Worm (Caenorhabditis elegans) whole organism, L4 larva: ENCODE measurements around the gene W06H8.6.

Experiments
- D1046.2 ChIP-seq: fragments of 200-800 bp; sonication (Bioruptor generic); IDR thresholded peaks from 2 replicates; pipeline ENCODE4 v1.3.6; 2022; ENCODE audit warnings: missing genetic modification characterization, missing compliant biosample characterization
- F37D6.2 ChIP-seq: sonication (generic microtip); optimal IDR thresholded peaks from 2 replicates; lab custom pipeline; 2016; ENCODE audit warnings: mild to moderate bottlenecking, missing genetic modification characterization, missing compliant biosample characterization
- R02D3.7 ChIP-seq: fragments of 150-350 bp; sonication (generic microtip); optimal IDR thresholded peaks from 3 replicates; lab custom pipeline; 2014; ENCODE audit warnings: missing biosample characterization, missing genetic modification characterization
- T26A8.4 ChIP-seq: fragments of 200-800 bp; sonication (Bioruptor generic); IDR thresholded peaks from 2 replicates; pipeline ENCODE4 v1.3.6; 2022; ENCODE audit warnings: missing genetic modification characterization, missing compliant biosample characterization
- Y5F2A.4 ChIP-seq: fragments of 200-800 bp; sonication (Bioruptor generic); optimal IDR thresholded peaks from 2 replicates; lab custom pipeline; 2018; ENCODE audit warnings: mild to moderate bottlenecking, missing genetic modification characterization, missing compliant biosample characterization
- aha-1 ChIP-seq: fragments of 150-350 bp; peaks from one replicate; lab custom pipeline; 2014; ENCODE audit warnings: missing biosample characterization, missing genetic modification characterization
- aly-2 ChIP-seq: sonication (generic microtip); optimal IDR thresholded peaks from 2 replicates; lab custom pipeline; 2018; ENCODE audit warnings: missing biosample characterization, missing genetic modification characterization
- ama-1 ChIP-seq: fragments of 150-350 bp; optimal IDR thresholded peaks from 2 replicates; lab custom pipeline; 2014; ENCODE audit warnings: inconsistent platforms, mixed read lengths
- attf-4 ChIP-seq: sonication (generic microtip); optimal IDR thresholded peaks from 3 replicates; lab custom pipeline; 2017; ENCODE audit warnings: missing biosample characterization, missing genetic modification characterization
- ceh-20 ChIP-seq: fragments of 200-800 bp; sonication (Bioruptor generic); IDR thresholded peaks from 2 replicates; pipeline ENCODE4 v1.3.6; 2022; ENCODE audit warnings: missing genetic modification reagents, missing genetic modification characterization, missing compliant biosample characterization
- ceh-28 ChIP-seq: fragments of 150-350 bp; optimal IDR thresholded peaks from 2 replicates; lab custom pipeline; 2014; ENCODE audit warnings: missing biosample characterization, missing genetic modification reagents, missing genetic modification characterization
- ceh-44 ChIP-seq: fragments of 200-800 bp; sonication (Bioruptor generic); IDR thresholded peaks from 2 replicates; pipeline ENCODE4 v1.3.6; 2022; ENCODE audit warnings: missing genetic modification reagents, missing genetic modification characterization, missing compliant biosample characterization
- ces-1 ChIP-seq: fragments of 150-350 bp; sonication (generic microtip); optimal IDR thresholded peaks from 4 replicates; lab custom pipeline; 2014; ENCODE audit warnings: missing biosample characterization, missing genetic modification reagents, missing genetic modification characterization
- ctbp-1 ChIP-seq: fragments of 200-800 bp; sonication (Bioruptor generic); IDR thresholded peaks from 2 replicates; pipeline ENCODE4 v1.3.6; 2022; ENCODE audit warnings: missing genetic modification reagents, missing genetic modification characterization, missing compliant biosample characterization
- daf-16 ChIP-seq, 3 experiments: sonication (generic microtip); optimal IDR thresholded peaks; 2 replicates each; lab custom pipeline; 2016 to 2017; ENCODE audit warnings: missing genetic modification characterization in 3 of 3, missing genetic modification reagents in 3 of 3, mild to moderate bottlenecking in 2 of 3, missing compliant biosample characterization in 2 of 3, missing biosample characterization in 1 of 3, moderate library complexity in 1 of 3
- daf-8 ChIP-seq: fragments of 200-800 bp; sonication (Bioruptor generic); IDR thresholded peaks from 2 replicates; pipeline ENCODE4 v1.3.6; 2022; ENCODE audit warnings: missing genetic modification characterization, missing compliant biosample characterization
- dmd-6 ChIP-seq: fragments of 200-800 bp; sonication (Bioruptor generic); IDR thresholded peaks from 2 replicates; pipeline ENCODE4 v1.3.6; 2022; ENCODE audit warnings: missing genetic modification reagents, missing genetic modification characterization, missing compliant biosample characterization
- dve-1 ChIP-seq: sonication (generic microtip); optimal IDR thresholded peaks from 2 replicates; lab custom pipeline; 2017; ENCODE audit warnings: antibody characterized with exemption, mild to moderate bottlenecking, missing genetic modification characterization, missing compliant biosample characterization; ENCODE audit not compliant: insufficient read depth
- egl-43 ChIP-seq: fragments of 200-800 bp; sonication (Bioruptor generic); IDR thresholded peaks from 2 replicates; pipeline ENCODE4 v1.3.6; 2022; ENCODE audit warnings: missing genetic modification reagents, missing genetic modification characterization, missing compliant biosample characterization
- fkh-10 ChIP-seq: fragments of 150-350 bp; optimal IDR thresholded peaks from 2 replicates; lab custom pipeline; 2014; ENCODE audit warnings: missing biosample characterization, missing genetic modification reagents, missing genetic modification characterization
- gei-8 ChIP-seq: fragments of 200-800 bp; sonication (Bioruptor generic); optimal IDR thresholded peaks from 2 replicates; lab custom pipeline; 2018; ENCODE audit warnings: mild to moderate bottlenecking, missing genetic modification characterization, missing compliant biosample characterization
- hif-1 ChIP-seq, 2 experiments: sonication (generic microtip); optimal IDR thresholded peaks; 2 replicates each; lab custom pipeline; 2016 to 2017; ENCODE audit warnings: missing compliant biosample characterization in 2 of 2, missing genetic modification characterization in 2 of 2, missing genetic modification reagents in 2 of 2, missing genotype in 2 of 2, mild to moderate bottlenecking in 1 of 2
- hlh-11 ChIP-seq: fragments of 200-800 bp; sonication (Bioruptor generic); optimal IDR thresholded peaks from 2 replicates; lab custom pipeline; 2018; ENCODE audit warnings: mild to moderate bottlenecking, missing genetic modification characterization, missing compliant biosample characterization
- hlh-30 ChIP-seq: sonication (generic microtip); optimal IDR thresholded peaks from 2 replicates; lab custom pipeline; 2017; ENCODE audit warnings: antibody characterized with exemption, mild to moderate bottlenecking, missing genetic modification characterization, missing compliant biosample characterization; ENCODE audit not compliant: insufficient read depth
- hmg-1.1 ChIP-seq: fragments of 200-800 bp; sonication (Bioruptor generic); IDR thresholded peaks from 2 replicates; pipeline ENCODE4 v1.3.6; 2022; ENCODE audit warnings: missing genetic modification reagents, missing genetic modification characterization, missing compliant biosample characterization
- lin-1 ChIP-seq: fragments of 200-800 bp; sonication (Bioruptor generic); IDR thresholded peaks from 2 replicates; pipeline ENCODE4 v1.3.6; 2022; ENCODE audit warnings: missing genetic modification reagents, missing genetic modification characterization, missing compliant biosample characterization
- lin-13 ChIP-seq: fragments of 150-350 bp; optimal IDR thresholded peaks from 2 replicates; lab custom pipeline; 2014; ENCODE audit warnings: missing biosample characterization, missing genetic modification reagents, missing genetic modification characterization
- lir-3 ChIP-seq: sonication (generic microtip); optimal IDR thresholded peaks from 2 replicates; lab custom pipeline; 2016; ENCODE audit warnings: mild to moderate bottlenecking, missing genetic modification characterization, missing compliant biosample characterization
- lsy-2 ChIP-seq, 2 experiments: fragments of 150-350 bp in 1 of 2; sonication (generic microtip) in 1 of 2; optimal IDR thresholded peaks; 2 replicates each; lab custom pipeline; 2014 to 2017; ENCODE audit warnings: missing biosample characterization in 2 of 2, missing genetic modification characterization in 2 of 2
- mdl-1 ChIP-seq, 2 experiments: fragments of 150-350 bp in 1 of 2; sonication (generic microtip) in 1 of 2; optimal IDR thresholded peaks; 2 replicates each; lab custom pipeline; 2014 to 2017; ENCODE audit warnings: missing biosample characterization in 2 of 2, missing genetic modification characterization in 2 of 2
- mep-1 ChIP-seq: fragments of 150-350 bp; sonication (generic microtip); optimal IDR thresholded peaks from 3 replicates; lab custom pipeline; 2014; ENCODE audit warnings: missing biosample characterization, missing genetic modification characterization
- mxl-2 ChIP-seq: fragments of 200-800 bp; sonication (Bioruptor generic); conservative IDR thresholded peaks from 2 replicates; pipeline ENCODE4 v1.3.6; 2022; ENCODE audit warnings: missing genetic modification reagents, missing genetic modification characterization, missing compliant biosample characterization
- mxl-3 ChIP-seq: fragments of 200-800 bp; sonication (Bioruptor generic); optimal IDR thresholded peaks from 2 replicates; lab custom pipeline; 2018; ENCODE audit warnings: mild to moderate bottlenecking, missing genetic modification characterization, missing compliant biosample characterization
- nhr-10 ChIP-seq: fragments of 150-350 bp; optimal IDR thresholded peaks from 2 replicates; lab custom pipeline; 2014; ENCODE audit warnings: missing biosample characterization, missing genetic modification characterization
- nhr-11 ChIP-seq: fragments of 150-350 bp; optimal IDR thresholded peaks from 2 replicates; lab custom pipeline; 2014; ENCODE audit warnings: missing biosample characterization, missing genetic modification characterization
- nhr-25 ChIP-seq: sonication (generic microtip); optimal IDR thresholded peaks from 2 replicates; lab custom pipeline; 2017; ENCODE audit warnings: missing genetic modification characterization, mild to moderate bottlenecking, missing compliant biosample characterization, antibody characterized with exemption, moderate library complexity, borderline replicate concordance; ENCODE audit not compliant: insufficient read depth
- nhr-28 ChIP-seq: fragments of 150-350 bp; optimal IDR thresholded peaks from 2 replicates; lab custom pipeline; 2014; ENCODE audit warnings: missing biosample characterization, missing genetic modification characterization
- nhr-48 ChIP-seq: sonication (generic microtip); optimal IDR thresholded peaks from 2 replicates; lab custom pipeline; 2016; ENCODE audit warnings: mild to moderate bottlenecking, missing genetic modification characterization, missing compliant biosample characterization
- nhr-6 ChIP-seq: fragments of 150-350 bp; optimal IDR thresholded peaks from 2 replicates; lab custom pipeline; 2014; ENCODE audit warnings: missing biosample characterization, missing genetic modification characterization
- nhr-77 ChIP-seq: fragments of 150-350 bp; optimal IDR thresholded peaks from 2 replicates; lab custom pipeline; 2014; ENCODE audit warnings: missing biosample characterization, missing genetic modification characterization
- pqm-1 ChIP-seq: sonication (generic microtip); optimal IDR thresholded peaks from 2 replicates; lab custom pipeline; 2017; ENCODE audit warnings: missing biosample characterization, missing genetic modification characterization
- rbr-2 ChIP-seq: sonication (generic microtip); optimal IDR thresholded peaks from 2 replicates; lab custom pipeline; 2016; ENCODE audit warnings: missing genotype, missing genetic modification characterization, missing compliant biosample characterization
- saeg-2 ChIP-seq: fragments of 200-800 bp; sonication (Bioruptor generic); IDR thresholded peaks from 2 replicates; pipeline ENCODE4 v1.3.6; 2022; ENCODE audit warnings: missing genetic modification reagents, missing genetic modification characterization, missing compliant biosample characterization
- set-16 ChIP-seq: fragments of 200-800 bp; sonication (Bioruptor generic); IDR thresholded peaks from 2 replicates; pipeline ENCODE4 v1.3.6; 2022; ENCODE audit warnings: missing genetic modification reagents, missing genetic modification characterization, missing compliant biosample characterization
- snpc-1.2 ChIP-seq: fragments of 200-800 bp; sonication (Bioruptor generic); IDR thresholded peaks from 2 replicates; pipeline ENCODE4 v1.3.6; 2022; ENCODE audit warnings: missing genetic modification reagents, missing genetic modification characterization, missing compliant biosample characterization
- spr-1 ChIP-seq: sonication (generic microtip); optimal IDR thresholded peaks from 2 replicates; lab custom pipeline; 2016; ENCODE audit warnings: mild to moderate bottlenecking, missing genetic modification characterization, missing compliant biosample characterization
- vab-7 ChIP-seq: fragments of 200-800 bp; sonication (Bioruptor generic); IDR thresholded peaks from 2 replicates; pipeline ENCODE4 v1.3.6; 2022; ENCODE audit warnings: missing genetic modification reagents, missing genetic modification characterization, missing compliant biosample characterization
- zip-11 ChIP-seq: fragments of 200-800 bp; sonication (Bioruptor generic); IDR thresholded peaks from 2 replicates; pipeline ENCODE4 v1.3.6; 2022; ENCODE audit warnings: missing genetic modification characterization, missing compliant biosample characterization
- zip-2 ChIP-seq: fragments of 150-350 bp; optimal IDR thresholded peaks from 2 replicates; lab custom pipeline; 2014; ENCODE audit warnings: missing biosample characterization, missing genetic modification characterization
- ztf-7 ChIP-seq: fragments of 150-350 bp; optimal IDR thresholded peaks from 2 replicates; lab custom pipeline; 2014; ENCODE audit warnings: missing biosample characterization, missing genetic modification characterization

Gene W06H8.6

ce11 chrV:6246454-6246981 is 19.7 kb upstream of the W06H8.6 start, which contains the start of gene dmd-7 (continued):
- TF ChIP-seq gei-8 (GFP tag; lab: Kevin White, UChicago) (peak; percentile 58), T26A8.4 (GFP tag; lab: Robert Waterston, UW) (peak; percentile 67; the same call in 1 of the 2 replicates), mxl-3 (peak; percentile 86), ceh-28 (peak; percentile 36), R02D3.7 (tag; lab: Kevin White, UChicago) (no peak), ceh-20 (GFP tag; lab: Robert Waterston, UW) (peak; percentile 82), saeg-2 (peak; percentile 69; the same call in 1 of the 2 replicates), ceh-44 (no peak), nhr-11 (tag; lab: Kevin White, UChicago) (peak; percentile 76), lsy-2 (tag; optimal IDR thresholded peaks at IDR 0.05; lab: Kevin White, UChicago) (peak; percentile 75 to 86), nhr-77 (peak; percentile 85), hlh-11 (tag; lab: Kevin White, UChicago) (peak; percentile 96), ama-1 (lab: Kevin White, UChicago) (no peak), mxl-2 (peak; percentile 69; the same call in 1 of the 2 replicates), F37D6.2 (peak; percentile 8), rbr-2 (peak; percentile 75), zip-2 (tag; lab: Kevin White, UChicago) (no peak), pqm-1 (tag; lab: Kevin White, UChicago) (peak; percentile 1), lin-1 (GFP tag; lab: Robert Waterston, UW) (peak; percentile 75; the same call in 1 of the 2 replicates), fkh-10 (no peak), nhr-28 (tag; lab: Kevin White, UChicago) (peak; percentile 89), dve-1 (tag; lab: Kevin White, UChicago) (peak; percentile 75), lin-13 (GFP tag; lab: Kevin White, UChicago) (peak; percentile 68), spr-1 (peak; percentile 59), nhr-10 (tag; lab: Kevin White, UChicago) (peak; percentile 90), nhr-25 (peak; percentile 94)

DNA sequence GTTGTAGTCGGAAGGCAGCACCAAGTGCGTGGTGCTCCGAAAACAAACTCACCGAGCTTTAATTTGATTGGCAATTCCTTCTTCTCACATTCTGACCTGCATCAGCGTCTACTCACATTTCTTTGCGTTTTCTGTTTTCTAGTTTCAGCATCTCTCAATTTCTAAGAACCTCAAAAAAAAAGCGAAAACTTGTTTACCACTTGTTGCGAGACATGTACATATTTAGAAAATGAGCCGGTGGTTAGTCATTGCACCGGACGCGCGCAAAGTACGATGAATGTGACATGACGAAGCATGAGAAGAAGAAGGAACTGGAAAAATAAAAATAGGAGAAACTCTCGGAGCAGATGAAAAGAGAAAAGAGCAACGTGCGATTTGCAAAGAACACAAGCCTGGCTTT is 17.8 kb upstream of the W06H8.6 start:
- peak; percentile 55 for TF ChIP-seq nhr-6 (tag; lab: Kevin White, UChicago)
- peak; percentile 26 for TF ChIP-seq mep-1 (tag; lab: Kevin White, UChicago)
- no peak for TF ChIP-seq D1046.2 (GFP tag; lab: Robert Waterston, UW)
- TF ChIP-seq zip-11: no peak
- TF ChIP-seq fkh-10: peak; percentile 57
- no peak for TF ChIP-seq ces-1
- peak; percentile 86 for TF ChIP-seq nhr-48 (tag; lab: Kevin White, UChicago)
- TF ChIP-seq hlh-30 (tag; lab: Kevin White, UChicago): peak; percentile 45
- TF ChIP-seq lir-3: no peak
- peak in 1 of 2 experiments; percentile 85 for TF ChIP-seq hif-1 (tag; optimal IDR thresholded peaks at IDR 0.05; lab: Kevin White, UChicago)
- TF ChIP-seq egl-43 (GFP tag; lab: Robert Waterston, UW): no peak
- TF ChIP-seq set-16 (GFP tag; lab: Robert Waterston, UW): no peak
- no peak for TF ChIP-seq attf-4 (tag; lab: Kevin White, UChicago)
- no peak for TF ChIP-seq vab-7 (GFP tag; lab: Robert Waterston, UW)
- TF ChIP-seq aly-2 (tag; lab: Kevin White, UChicago): no peak
- TF ChIP-seq Y5F2A.4 (GFP tag; lab: Kevin White, UChicago): no peak
- peak; percentile 40 for TF ChIP-seq F37D6.2
- 0 out of 2 replicates have a peak, but pooled peaks have one; percentile 11 for TF ChIP-seq dmd-6 (GFP tag; lab: Robert Waterston, UW)
- TF ChIP-seq hmg-1.1 (GFP tag; lab: Robert Waterston, UW): peak; percentile 10; the same call in 1 of the 2 replicates
- TF ChIP-seq ctbp-1 (GFP tag; lab: Robert Waterston, UW): peak; percentile 50; the same call in 1 of the 2 replicates
- TF ChIP-seq daf-16 (GFP tag; optimal IDR thresholded peaks at IDR 0.05; lab: Kevin White, UChicago): no peak
- no peak for TF ChIP-seq daf-16 (tag; optimal IDR thresholded peaks at IDR 0.05; lab: Kevin White, UChicago)
- TF ChIP-seq daf-8: no peak
- TF ChIP-seq aha-1 (tag; lab: Kevin White, UChicago): peak; percentile 59
- TF ChIP-seq mdl-1 (tag; optimal IDR thresholded peaks at IDR 0.05; lab: Kevin White, UChicago): peak in 1 of 2 experiments; percentile 60
- TF ChIP-seq ztf-7 (tag; lab: Kevin White, UChicago): no peak
- TF ChIP-seq ceh-20 (GFP tag; lab: Robert Waterston, UW): no peak
- peak; percentile 71 for TF ChIP-seq nhr-11 (tag; lab: Kevin White, UChicago)
- peak; percentile 23 for TF ChIP-seq rbr-2
- TF ChIP-seq snpc-1.2 (GFP tag; lab: Robert Waterston, UW): no peak
- no peak for TF ChIP-seq pqm-1 (tag; lab: Kevin White, UChicago)
